Fruit fly (Drosophila melanogaster) whole organism, pupa: ENCODE data around the gene CG16863.

ENCODE experiments used
- CG14655 ChIP-seq: fragments of 200-800 bp; sonication (Bioruptor generic); optimal IDR thresholded peaks from 3 replicates; lab custom pipeline; 2017; ENCODE audit warnings: mild to moderate bottlenecking, missing biosample characterization, missing genetic modification reagents, missing genetic modification characterization
- CG8159 ChIP-seq: fragments of 200-800 bp; sonication (Bioruptor generic); optimal IDR thresholded peaks from 3 replicates; lab custom pipeline; 2018; ENCODE audit warnings: missing biosample characterization, mild to moderate bottlenecking, missing genetic modification characterization, moderate library complexity
- D1 ChIP-seq: fragments of 200-800 bp; sonication (Bioruptor generic); optimal IDR thresholded peaks from 2 replicates; lab custom pipeline; 2018; ENCODE audit warnings: missing biosample characterization, mild to moderate bottlenecking, missing genetic modification characterization, moderate library complexity
- Snoo ChIP-seq: fragments of 200-800 bp; sonication (Bioruptor generic); optimal IDR thresholded peaks from 3 replicates; lab custom pipeline; 2017; ENCODE audit warnings: missing biosample characterization, mild to moderate bottlenecking, missing genetic modification characterization, inconsistent platforms
- gl ChIP-seq: fragments of 200-800 bp; sonication (Bioruptor generic); optimal IDR thresholded peaks from 2 replicates; lab custom pipeline; 2018; ENCODE audit warnings: missing biosample characterization, mild to moderate bottlenecking, missing genetic modification characterization

DNA sequence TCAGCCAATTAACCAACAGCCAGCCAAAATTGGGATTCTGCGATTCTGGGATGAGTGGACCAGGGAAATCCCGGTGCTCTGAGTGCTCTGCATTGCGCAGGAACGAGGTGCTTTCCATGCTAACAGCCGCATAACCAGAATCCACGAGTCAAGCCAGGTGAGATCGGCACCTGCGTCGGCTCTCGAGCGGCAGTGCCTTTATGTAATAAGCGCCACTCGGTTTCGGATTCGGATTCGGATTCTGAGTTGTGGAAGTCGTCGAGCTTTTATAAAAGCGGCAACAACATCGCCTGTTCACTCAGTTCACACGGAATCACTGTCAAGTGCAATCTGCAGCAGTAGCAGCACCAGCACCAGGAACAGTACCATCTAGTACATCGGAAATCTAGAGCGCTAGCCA lies 30.2 kb downstream of the CG16863 start, which contains the start of gene b:
- no peak for TF ChIP-seq gl (tag; lab: Kevin White, UChicago)
- no peak for TF ChIP-seq Snoo
- no peak for TF ChIP-seq D1 (tag; lab: Kevin White, UChicago)
- no peak for TF ChIP-seq CG8159
- TF ChIP-seq CG14655 (GFP tag; lab: Kevin White, UChicago), result no peak
